Fruit fly (Drosophila melanogaster): ENCODE data around the gene CG13630.

Gene CG13630

dm6 chr3R:24712375-24712830 lies 6.8 kb downstream of the CG13630 start, which contains the start of the genes CG13627 and CG46316:
Gene CG13627 (plus strand): TSS chr3R:24712780.
Gene CG46316 (plus strand): TSS chr3R:24712780.
- no peak for TF ChIP-seq EcR (GFP tag; optimal IDR thresholded peaks at IDR 0.05)

dm6 chr3R:24699309-24699708 lies 19.9 kb downstream of the CG13630 start:
- TF ChIP-seq EcR (GFP tag; optimal IDR thresholded peaks at IDR 0.05) (no peak), pan (optimal IDR thresholded peaks at IDR 0.05) (no peak), usp (GFP tag; optimal IDR thresholded peaks at IDR 0.05) (no peak), CG8478 (optimal IDR thresholded peaks at IDR 0.05) (no peak), Dll (optimal IDR thresholded peaks at IDR 0.05) (no peak), psq (optimal IDR thresholded peaks at IDR 0.05) (no peak)

- no peak for TF ChIP-seq pan (optimal IDR thresholded peaks at IDR 0.05)
- TF ChIP-seq Dll (optimal IDR thresholded peaks at IDR 0.05), result no peak
- TF ChIP-seq EcR (GFP tag; optimal IDR thresholded peaks at IDR 0.05), result no peak
- no peak for TF ChIP-seq psq (optimal IDR thresholded peaks at IDR 0.05)
Observed at dm6 chr3R:24692863-24693262, 26.3 kb downstream of the CG13630 start.

dm6 chr3R:24671662-24672061 lies 47.5 kb downstream of the CG13630 start:
- TF ChIP-seq pan (optimal IDR thresholded peaks at IDR 0.05) (no peak), psq (optimal IDR thresholded peaks at IDR 0.05) (no peak), CG8478 (optimal IDR thresholded peaks at IDR 0.05) (no peak), EcR (GFP tag; optimal IDR thresholded peaks at IDR 0.05) (no peak), Dll (optimal IDR thresholded peaks at IDR 0.05) (no peak), usp (GFP tag; optimal IDR thresholded peaks at IDR 0.05) (no peak)
